Fruit fly (Drosophila melanogaster) whole organism, pupa: ENCODE data around the gene CG14657.

Source experiments
- CG10348 ChIP-seq: fragments of 200-800 bp; sonication (Bioruptor generic); IDR thresholded peaks from 2 replicates; pipeline ENCODE4 v1.3.6; 2022; ENCODE audit warnings: missing biosample characterization, missing genetic modification characterization
- CG12605 ChIP-seq: fragments of 200-800 bp; sonication (Bioruptor generic); IDR thresholded peaks from 2 replicates; pipeline ENCODE4 v1.3.6; 2022; ENCODE audit warnings: missing biosample characterization, missing genetic modification characterization
- CG13204 ChIP-seq: fragments of 200-800 bp; sonication (Bioruptor generic); optimal IDR thresholded peaks from 2 replicates; lab custom pipeline; 2018; ENCODE audit warnings: missing biosample characterization, mild to moderate bottlenecking, missing genetic modification characterization, moderate library complexity
- CG14655 ChIP-seq: fragments of 200-800 bp; sonication (Bioruptor generic); optimal IDR thresholded peaks from 3 replicates; lab custom pipeline; 2017; ENCODE audit warnings: mild to moderate bottlenecking, missing biosample characterization, missing genetic modification reagents, missing genetic modification characterization
- CG15710 ChIP-seq: fragments of 200-800 bp; sonication (Bioruptor generic); optimal IDR thresholded peaks from 2 replicates; lab custom pipeline; 2018; ENCODE audit warnings: missing biosample characterization, mild to moderate bottlenecking, missing genetic modification characterization, moderate library complexity
- CG17806 ChIP-seq: fragments of 200-800 bp; sonication (Bioruptor generic); optimal IDR thresholded peaks from 2 replicates; lab custom pipeline; 2018; ENCODE audit warnings: missing biosample characterization, mild to moderate bottlenecking, missing genetic modification characterization, moderate library complexity
- CG32121 ChIP-seq: fragments of 200-800 bp; sonication (Bioruptor generic); IDR thresholded peaks from 2 replicates; pipeline ENCODE4 v1.3.6; 2022; ENCODE audit warnings: missing biosample characterization, missing genetic modification characterization
- CG34367 ChIP-seq: fragments of 200-800 bp; sonication (Bioruptor generic); optimal IDR thresholded peaks from 2 replicates; lab custom pipeline; 2018; ENCODE audit warnings: missing biosample characterization, mild to moderate bottlenecking, missing genetic modification characterization
- CG4496 ChIP-seq: fragments of 200-800 bp; sonication (Bioruptor generic); IDR thresholded peaks from 3 replicates; pipeline ENCODE4 v1.3.6; 2022; ENCODE audit warnings: missing biosample characterization, missing genetic modification characterization
- CG8159 ChIP-seq: fragments of 200-800 bp; sonication (Bioruptor generic); optimal IDR thresholded peaks from 3 replicates; lab custom pipeline; 2018; ENCODE audit warnings: missing biosample characterization, mild to moderate bottlenecking, missing genetic modification characterization, moderate library complexity
- CG8301 ChIP-seq: fragments of 200-800 bp; sonication (Bioruptor generic); optimal IDR thresholded peaks from 2 replicates; lab custom pipeline; 2018; ENCODE audit warnings: missing biosample characterization, mild to moderate bottlenecking, missing genetic modification characterization
- CG9948 ChIP-seq: fragments of 200-800 bp; sonication (Bioruptor generic); optimal IDR thresholded peaks from 2 replicates; lab custom pipeline; 2018; ENCODE audit warnings: missing biosample characterization, mild to moderate bottlenecking, missing genetic modification characterization, moderate library complexity
- D1 ChIP-seq: fragments of 200-800 bp; sonication (Bioruptor generic); optimal IDR thresholded peaks from 2 replicates; lab custom pipeline; 2018; ENCODE audit warnings: missing biosample characterization, mild to moderate bottlenecking, missing genetic modification characterization, moderate library complexity
- EcR ChIP-seq: fragments of 200-800 bp; sonication (Bioruptor generic); optimal IDR thresholded peaks from 3 replicates; lab custom pipeline; 2019; ENCODE audit warnings: missing biosample characterization, missing genetic modification characterization, mild to moderate bottlenecking, moderate library complexity, missing genetic modification reagents
- Ets98B ChIP-seq: fragments of 200-800 bp; sonication (Bioruptor generic); IDR thresholded peaks from 2 replicates; pipeline ENCODE4 v1.3.6; 2022; ENCODE audit warnings: missing biosample characterization, missing genetic modification characterization
- Pif1A ChIP-seq: fragments of 200-800 bp; sonication (Bioruptor generic); optimal IDR thresholded peaks from 3 replicates; lab custom pipeline; 2016; ENCODE audit warnings: missing biosample characterization, missing genetic modification characterization
- Pif1B ChIP-seq: fragments of 200-800 bp; sonication (Bioruptor generic); optimal IDR thresholded peaks from 3 replicates; lab custom pipeline; 2016; ENCODE audit warnings: missing biosample characterization, missing genetic modification characterization
- Snoo ChIP-seq: fragments of 200-800 bp; sonication (Bioruptor generic); optimal IDR thresholded peaks from 3 replicates; lab custom pipeline; 2017; ENCODE audit warnings: missing biosample characterization, mild to moderate bottlenecking, missing genetic modification characterization, inconsistent platforms
- fd96Ca ChIP-seq: fragments of 200-800 bp; sonication (Bioruptor generic); IDR thresholded peaks from 3 replicates; pipeline ENCODE4 v1.3.6; 2022; ENCODE audit warnings: missing biosample characterization, missing genetic modification characterization
- gl ChIP-seq: fragments of 200-800 bp; sonication (Bioruptor generic); optimal IDR thresholded peaks from 2 replicates; lab custom pipeline; 2018; ENCODE audit warnings: missing biosample characterization, mild to moderate bottlenecking, missing genetic modification characterization
- rn ChIP-seq: fragments of 200-800 bp; sonication (Bioruptor generic); IDR thresholded peaks from 2 replicates; pipeline ENCODE4 v1.3.6; 2022; ENCODE audit warnings: missing biosample characterization, missing genetic modification characterization

CG14657 gene

dm6 chr3R:4821098-4821605 lies at the start of gene CG14657:
Gene CG14657, minus strand, starts transcription at chr3R:4821432.
- TF ChIP-seq CG17806 (tag; lab: Kevin White, UChicago) (no peak), CG15710 (tag; lab: Kevin White, UChicago) (no peak), CG14655 (no peak), CG34367 (tag; lab: Kevin White, UChicago) (no peak), CG8159 (no peak)

- no peak for TF ChIP-seq fd96Ca (GFP tag; lab: Robert Waterston, UW)
- no peak for TF ChIP-seq CG13204 (GFP tag; lab: Kevin White, UChicago)
Measured at dm6 chr3R:4868663-4869225, 47.5 kb upstream of the CG14657 start.

DNA sequence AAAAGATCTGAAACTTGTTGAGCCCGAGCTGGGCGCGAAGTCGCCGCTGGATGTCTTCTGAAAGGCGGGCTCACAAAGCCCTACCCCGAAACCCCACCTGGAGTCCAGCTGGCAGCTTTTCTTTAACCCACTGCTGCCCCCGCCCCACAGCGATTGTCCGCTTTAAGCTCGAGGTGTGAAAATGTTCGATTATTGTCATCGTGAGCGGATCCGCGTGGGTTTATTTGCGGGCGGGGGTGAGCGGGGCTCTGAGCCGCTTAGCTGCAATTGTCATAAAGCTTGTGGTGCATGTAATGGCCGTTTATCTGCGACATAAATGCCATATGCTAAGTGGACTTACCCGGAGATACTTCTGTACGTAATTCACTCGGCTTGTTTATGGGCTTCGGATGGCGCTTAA lies 45.7 kb upstream of the CG14657 start:
- no peak for TF ChIP-seq CG8301 (tag; lab: Kevin White, UChicago)
- no peak for TF ChIP-seq CG14655
- TF ChIP-seq D1 (tag; lab: Kevin White, UChicago), result no peak
- TF ChIP-seq CG17806 (tag; lab: Kevin White, UChicago), result no peak
- TF ChIP-seq Pif1B (GFP tag; lab: Kevin White, UChicago), result no peak
- TF ChIP-seq CG9948, result no peak
- TF ChIP-seq fd96Ca (GFP tag; lab: Robert Waterston, UW), result no peak
- no peak for TF ChIP-seq rn
- TF ChIP-seq Ets98B (GFP tag; lab: Robert Waterston, UW), result no peak
- no peak for TF ChIP-seq CG32121 (GFP tag; lab: Robert Waterston, UW)
- no peak for TF ChIP-seq CG13204 (GFP tag; lab: Kevin White, UChicago)
- TF ChIP-seq CG15710 (tag; lab: Kevin White, UChicago), result no peak

- TF ChIP-seq Pif1B (GFP tag; lab: Kevin White, UChicago) (no peak), rn (no peak), CG14655 (no peak), CG34367 (tag; lab: Kevin White, UChicago) (no peak), CG17806 (tag; lab: Kevin White, UChicago) (no peak), CG4496 (no peak), CG12605 (GFP tag; lab: Robert Waterston, UW) (no peak), Snoo (tag; lab: Kevin White, UChicago) (no peak), CG9948 (no peak), fd96Ca (GFP tag; lab: Robert Waterston, UW) (no peak), gl (tag; lab: Kevin White, UChicago) (no peak), EcR (GFP tag; lab: Kevin White, UChicago) (no peak), CG15710 (tag; lab: Kevin White, UChicago) (no peak), CG8301 (tag; lab: Kevin White, UChicago) (no peak), Pif1A (no peak)
Measured at dm6 chr3R:4866073-4866472, 44.8 kb upstream of the CG14657 start.

dm6 chr3R:4864901-4865601 lies 43.8 kb upstream of the CG14657 start:
- TF ChIP-seq CG17806 (tag; lab: Kevin White, UChicago) (no peak), CG12605 (GFP tag; lab: Robert Waterston, UW) (no peak), Pif1A (no peak), CG34367 (tag; lab: Kevin White, UChicago) (no peak), rn (no peak), CG13204 (GFP tag; lab: Kevin White, UChicago) (no peak), CG9948 (no peak), D1 (tag; lab: Kevin White, UChicago) (no peak), CG4496 (no peak), Ets98B (GFP tag; lab: Robert Waterston, UW) (no peak), fd96Ca (GFP tag; lab: Robert Waterston, UW) (no peak), CG10348 (GFP tag; lab: Robert Waterston, UW) (no peak), EcR (GFP tag; lab: Kevin White, UChicago) (no peak), CG32121 (GFP tag; lab: Robert Waterston, UW) (no peak), Pif1B (GFP tag; lab: Kevin White, UChicago) (no peak), CG8301 (tag; lab: Kevin White, UChicago) (no peak), CG14655 (no peak), CG8159 (no peak)

DNA sequence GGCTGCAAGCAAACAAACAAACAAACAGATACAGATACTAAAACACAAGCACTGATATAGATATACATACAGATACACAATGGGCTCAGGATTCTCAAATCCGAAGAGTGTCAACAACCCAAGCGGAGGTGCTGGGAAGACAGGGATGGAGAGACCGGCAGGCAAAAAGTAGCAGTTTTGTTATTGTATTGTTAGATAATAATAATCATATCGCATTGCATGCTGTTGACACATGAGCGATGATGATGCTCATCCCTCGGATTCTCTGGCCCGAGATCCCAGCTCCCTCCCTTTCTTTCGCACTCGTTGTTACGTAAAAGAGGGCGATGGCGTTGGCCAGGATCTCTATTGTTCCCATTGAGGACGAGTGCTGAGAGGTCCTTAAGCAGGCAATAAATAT lies 42.6 kb upstream of the CG14657 start:
- TF ChIP-seq CG17806 (tag; lab: Kevin White, UChicago), result no peak
- no peak for TF ChIP-seq CG14655
- no peak for TF ChIP-seq CG15710 (tag; lab: Kevin White, UChicago)
- TF ChIP-seq CG9948, result no peak
- TF ChIP-seq Ets98B (GFP tag; lab: Robert Waterston, UW), result no peak
- TF ChIP-seq Snoo (tag; lab: Kevin White, UChicago), result no peak
- no peak for TF ChIP-seq CG13204 (GFP tag; lab: Kevin White, UChicago)
- no peak for TF ChIP-seq CG8301 (tag; lab: Kevin White, UChicago)
- TF ChIP-seq Pif1B (GFP tag; lab: Kevin White, UChicago), result no peak
- TF ChIP-seq CG12605 (GFP tag; lab: Robert Waterston, UW), result no peak
- no peak for TF ChIP-seq CG32121 (GFP tag; lab: Robert Waterston, UW)
- TF ChIP-seq CG10348 (GFP tag; lab: Robert Waterston, UW), result no peak
- no peak for TF ChIP-seq gl (tag; lab: Kevin White, UChicago)
